Fruit fly (Drosophila melanogaster) whole organism, pupa: ENCODE measurements around the gene CG32651.

Experiments used
- CG13204 ChIP-seq: fragments of 200-800 bp; sonication (Bioruptor generic); optimal IDR thresholded peaks from 2 replicates; lab custom pipeline; 2018; ENCODE audit warnings: missing biosample characterization, mild to moderate bottlenecking, missing genetic modification characterization, moderate library complexity
- CG14655 ChIP-seq: fragments of 200-800 bp; sonication (Bioruptor generic); optimal IDR thresholded peaks from 3 replicates; lab custom pipeline; 2017; ENCODE audit warnings: mild to moderate bottlenecking, missing biosample characterization, missing genetic modification reagents, missing genetic modification characterization
- CG17806 ChIP-seq: fragments of 200-800 bp; sonication (Bioruptor generic); optimal IDR thresholded peaks from 2 replicates; lab custom pipeline; 2018; ENCODE audit warnings: missing biosample characterization, mild to moderate bottlenecking, missing genetic modification characterization, moderate library complexity
- CG34367 ChIP-seq: fragments of 200-800 bp; sonication (Bioruptor generic); optimal IDR thresholded peaks from 2 replicates; lab custom pipeline; 2018; ENCODE audit warnings: missing biosample characterization, mild to moderate bottlenecking, missing genetic modification characterization
- CG4496 ChIP-seq: fragments of 200-800 bp; sonication (Bioruptor generic); IDR thresholded peaks from 3 replicates; pipeline ENCODE4 v1.3.6; 2022; ENCODE audit warnings: missing biosample characterization, missing genetic modification characterization
- CG8159 ChIP-seq: fragments of 200-800 bp; sonication (Bioruptor generic); optimal IDR thresholded peaks from 3 replicates; lab custom pipeline; 2018; ENCODE audit warnings: missing biosample characterization, mild to moderate bottlenecking, missing genetic modification characterization, moderate library complexity
- CG8301 ChIP-seq: fragments of 200-800 bp; sonication (Bioruptor generic); optimal IDR thresholded peaks from 2 replicates; lab custom pipeline; 2018; ENCODE audit warnings: missing biosample characterization, mild to moderate bottlenecking, missing genetic modification characterization
- CG9948 ChIP-seq: fragments of 200-800 bp; sonication (Bioruptor generic); optimal IDR thresholded peaks from 2 replicates; lab custom pipeline; 2018; ENCODE audit warnings: missing biosample characterization, mild to moderate bottlenecking, missing genetic modification characterization, moderate library complexity
- D1 ChIP-seq: fragments of 200-800 bp; sonication (Bioruptor generic); optimal IDR thresholded peaks from 2 replicates; lab custom pipeline; 2018; ENCODE audit warnings: missing biosample characterization, mild to moderate bottlenecking, missing genetic modification characterization, moderate library complexity
- EcR ChIP-seq: fragments of 200-800 bp; sonication (Bioruptor generic); optimal IDR thresholded peaks from 3 replicates; lab custom pipeline; 2019; ENCODE audit warnings: missing biosample characterization, missing genetic modification characterization, mild to moderate bottlenecking, moderate library complexity, missing genetic modification reagents
- Pif1A ChIP-seq: fragments of 200-800 bp; sonication (Bioruptor generic); optimal IDR thresholded peaks from 3 replicates; lab custom pipeline; 2016; ENCODE audit warnings: missing biosample characterization, missing genetic modification characterization
- fd96Ca ChIP-seq: fragments of 200-800 bp; sonication (Bioruptor generic); IDR thresholded peaks from 3 replicates; pipeline ENCODE4 v1.3.6; 2022; ENCODE audit warnings: missing biosample characterization, missing genetic modification characterization
- gl ChIP-seq: fragments of 200-800 bp; sonication (Bioruptor generic); optimal IDR thresholded peaks from 2 replicates; lab custom pipeline; 2018; ENCODE audit warnings: missing biosample characterization, mild to moderate bottlenecking, missing genetic modification characterization
- rn ChIP-seq: fragments of 200-800 bp; sonication (Bioruptor generic); IDR thresholded peaks from 2 replicates; pipeline ENCODE4 v1.3.6; 2022; ENCODE audit warnings: missing biosample characterization, missing genetic modification characterization

- no peak for TF ChIP-seq CG8159 (tag; lab: Kevin White, UChicago)
- TF ChIP-seq EcR (GFP tag; lab: Kevin White, UChicago), result no peak
- no peak for TF ChIP-seq fd96Ca (GFP tag; lab: Robert Waterston, UW)
- TF ChIP-seq CG4496 (GFP tag; lab: Robert Waterston, UW), result no peak
- TF ChIP-seq gl (tag; lab: Kevin White, UChicago), result no peak
- TF ChIP-seq rn (GFP tag; lab: Robert Waterston, UW), result no peak
- no peak for TF ChIP-seq CG14655 (GFP tag; lab: Kevin White, UChicago)
- no peak for TF ChIP-seq CG9948 (tag; lab: Kevin White, UChicago)
- no peak for TF ChIP-seq Pif1A
- TF ChIP-seq CG8301 (tag; lab: Kevin White, UChicago), result no peak
- no peak for TF ChIP-seq CG34367 (tag; lab: Kevin White, UChicago)
- no peak for TF ChIP-seq CG13204 (GFP tag; lab: Kevin White, UChicago)
- TF ChIP-seq CG17806 (tag; lab: Kevin White, UChicago), result no peak
- TF ChIP-seq D1, result no peak
Measured at dm6 chrX:12389138-12389537, 19.1 kb downstream of the CG32651 start.
